Fruit fly (Drosophila melanogaster) whole organism, pupa: Measurements from ENCODE around the gene Clamp.

Experiments
- CG13204 ChIP-seq: fragments of 200-800 bp; sonication (Bioruptor generic); optimal IDR thresholded peaks from 2 replicates; lab custom pipeline; 2018; ENCODE audit warnings: missing biosample characterization, mild to moderate bottlenecking, missing genetic modification characterization, moderate library complexity
- CG15710 ChIP-seq: fragments of 200-800 bp; sonication (Bioruptor generic); optimal IDR thresholded peaks from 2 replicates; lab custom pipeline; 2018; ENCODE audit warnings: missing biosample characterization, mild to moderate bottlenecking, missing genetic modification characterization, moderate library complexity
- CG8301 ChIP-seq: fragments of 200-800 bp; sonication (Bioruptor generic); optimal IDR thresholded peaks from 2 replicates; lab custom pipeline; 2018; ENCODE audit warnings: missing biosample characterization, mild to moderate bottlenecking, missing genetic modification characterization
- CG9948 ChIP-seq: fragments of 200-800 bp; sonication (Bioruptor generic); optimal IDR thresholded peaks from 2 replicates; lab custom pipeline; 2018; ENCODE audit warnings: missing biosample characterization, mild to moderate bottlenecking, missing genetic modification characterization, moderate library complexity

DNA sequence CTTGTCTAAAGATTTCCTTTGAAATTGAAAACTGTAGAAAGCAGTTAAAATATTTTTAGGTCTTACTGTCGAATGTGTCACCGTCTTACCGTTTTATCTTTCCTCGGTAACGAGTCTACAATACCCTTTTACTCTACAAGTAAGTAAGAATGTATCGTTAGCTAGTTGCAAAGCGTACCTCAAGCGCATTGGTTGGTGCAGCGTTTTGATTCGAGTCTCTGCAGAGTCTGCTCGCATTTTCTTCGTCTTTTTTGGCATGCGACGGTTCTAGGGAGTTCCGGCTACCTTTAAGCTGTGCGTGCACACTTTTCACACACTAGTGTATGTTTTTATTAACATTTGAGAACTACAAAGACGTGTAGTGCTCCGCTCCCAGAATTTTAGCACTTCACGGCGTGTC, 29.0 kb downstream of the Clamp start:
- TF ChIP-seq CG9948 (tag; lab: Kevin White, UChicago) (no peak), CG15710 (tag; lab: Kevin White, UChicago) (no peak), CG13204 (no peak), CG8301 (tag; lab: Kevin White, UChicago) (no peak)
